Worm (Caenorhabditis elegans): ENCODE data around the gene C08F11.7.

The C08F11.7 gene

DNA sequence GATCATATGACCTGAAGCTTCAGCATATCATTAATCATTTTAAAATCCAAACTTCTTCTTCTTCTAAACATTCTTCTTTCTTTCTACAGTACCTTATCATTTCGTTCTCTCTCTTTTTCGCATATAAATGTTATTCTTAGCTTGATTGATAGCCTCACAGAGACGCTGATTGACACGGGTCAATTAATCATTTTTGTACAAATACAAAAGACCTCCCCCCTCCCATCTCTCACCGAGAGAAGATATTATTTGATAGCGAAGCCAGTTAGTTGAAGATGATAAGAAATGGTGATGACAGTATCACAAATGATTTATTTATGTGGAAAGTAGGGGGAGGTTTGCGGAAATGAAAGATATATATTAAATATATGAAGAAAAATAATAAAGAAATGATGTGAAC, 45.7 kb downstream of the C08F11.7 start:
- TF ChIP-seq tra-1 (GFP tag; IDR thresholded peaks at IDR 0.05) (peak; percentile 86; the same call in 1 of the 2 replicates), hif-1 (tag; optimal IDR thresholded peaks at IDR 0.05) (no peak), mdl-1 (tag; optimal IDR thresholded peaks at IDR 0.05) (peak in 1 of 2 experiments; percentile 45), hlh-30 (tag; optimal IDR thresholded peaks at IDR 0.05; ENCODE audit: insufficient read depth) (peak; percentile 62), spr-1 (tag; optimal IDR thresholded peaks at IDR 0.05) (no peak), cey-2 (tag; optimal IDR thresholded peaks at IDR 0.05; ENCODE audit: borderline replicate concordance, insufficient read depth) (peak; percentile 95), nhr-28 (tag; optimal IDR thresholded peaks at IDR 0.05) (peak; percentile 81), ceh-20 (GFP tag; IDR thresholded peaks at IDR 0.05) (peak; percentile 94), tag-97 (GFP tag; IDR thresholded peaks at IDR 0.05) (no peak), unc-62 (GFP tag; optimal IDR thresholded peaks at IDR 0.05 in 1 of 2) (peak in 1 of 2 experiments; percentile 97), unc-62 (tag; optimal IDR thresholded peaks at IDR 0.05) (no peak)

DNA sequence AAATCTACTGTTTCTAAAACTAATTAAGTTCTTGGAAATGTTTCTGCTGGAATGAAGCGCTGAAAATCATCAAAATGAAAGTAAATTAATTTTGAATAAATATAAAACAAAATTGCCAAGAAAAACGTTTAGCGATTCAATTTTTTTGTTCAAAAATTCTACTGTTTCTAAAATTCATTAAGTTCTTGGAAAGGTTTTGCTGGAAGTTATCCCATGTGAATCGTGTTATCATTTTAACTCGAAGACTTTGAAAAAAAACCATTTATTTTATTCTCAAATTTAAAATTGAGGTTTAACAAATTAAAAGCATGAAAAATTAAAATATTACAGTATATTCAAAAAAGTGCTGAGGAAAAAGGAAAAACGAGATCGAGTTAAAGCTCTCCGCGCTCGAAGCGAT, 47.8 kb downstream of the C08F11.7 start:
- TF ChIP-seq nhr-102 (tag; optimal IDR thresholded peaks at IDR 0.05) (no peak), snpc-1.2 (GFP tag; IDR thresholded peaks at IDR 0.05) (peak; percentile 18; the same call in 1 of the 2 replicates), hmg-1.1 (GFP tag; IDR thresholded peaks at IDR 0.05) (no peak)

DNA sequence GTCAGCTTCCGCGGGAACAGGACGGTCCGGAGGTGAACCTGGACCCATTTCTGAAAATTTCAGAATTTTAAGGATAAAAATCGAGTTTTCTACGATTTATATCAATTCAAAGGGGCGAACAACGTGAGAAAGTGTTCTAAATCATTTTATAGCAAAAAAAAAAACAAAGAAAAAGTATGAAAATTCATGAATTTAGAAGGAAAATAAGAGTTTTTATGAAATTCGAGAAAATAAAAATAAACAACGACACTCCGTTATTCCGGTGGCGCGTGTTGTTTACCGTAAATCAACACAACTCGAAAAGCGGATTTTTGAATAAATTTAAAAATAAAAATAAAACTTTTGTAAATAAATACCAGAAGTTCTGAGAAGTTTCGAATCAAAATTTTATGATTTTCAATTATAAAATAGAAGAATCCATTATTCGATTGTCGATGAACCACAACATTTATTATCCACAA, 49.9 kb downstream of the C08F11.7 start, which contains the start of gene nyn-1:
TSS of gene nyn-1 (minus strand) at position 51 of the 461 bp plus-strand sequence.
- TF ChIP-seq F44E2.7 (GFP tag; IDR thresholded peaks at IDR 0.05) (no peak), daf-8 (GFP tag; IDR thresholded peaks at IDR 0.05) (no peak), ceh-20 (GFP tag; IDR thresholded peaks at IDR 0.05) (no peak), F37D6.2 (tag; optimal IDR thresholded peaks at IDR 0.05) (no peak), lin-29 (GFP tag; IDR thresholded peaks at IDR 0.05) (no peak), T26A8.4 (GFP tag; IDR thresholded peaks at IDR 0.05) (no peak), hlh-11 (tag; optimal IDR thresholded peaks at IDR 0.05) (no peak), jun-1 (tag; optimal IDR thresholded peaks at IDR 0.05) (no peak), Y75B8A.6 (GFP tag; IDR thresholded peaks at IDR 0.05) (no peak), nhr-102 (tag; optimal IDR thresholded peaks at IDR 0.05) (no peak), Y48G9A.11 (GFP tag; IDR thresholded peaks at IDR 0.05) (peak; percentile 100), R02D3.7 (tag; optimal IDR thresholded peaks at IDR 0.05) (peak; percentile 37), snpc-1.2 (GFP tag; IDR thresholded peaks at IDR 0.05) (peak; percentile 76), hmg-1.1 (GFP tag; IDR thresholded peaks at IDR 0.05) (no peak), ztf-7 (tag; optimal IDR thresholded peaks at IDR 0.05) (no peak)

DNA sequence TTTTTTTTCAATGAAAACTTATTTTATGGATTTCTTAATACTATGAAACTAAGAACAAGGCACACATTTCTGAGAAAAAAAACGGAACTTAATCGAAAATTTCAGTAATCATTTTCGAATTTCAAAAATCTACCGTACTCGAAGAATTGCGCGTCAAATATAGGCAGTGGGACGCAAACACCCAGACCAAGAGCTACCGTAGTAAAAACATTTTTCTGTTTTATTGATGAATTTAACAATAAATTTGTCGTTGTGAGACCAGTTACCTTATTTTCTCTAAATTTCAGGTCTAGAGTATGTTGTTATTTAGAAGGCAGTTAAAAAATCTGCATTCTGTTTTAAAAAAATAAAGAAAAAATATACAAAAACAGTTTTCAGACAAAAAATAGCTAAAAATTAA, 50.6 kb downstream of the C08F11.7 start:
- no peak for TF ChIP-seq cey-2 (tag; optimal IDR thresholded peaks at IDR 0.05; ENCODE audit: borderline replicate concordance, insufficient read depth)
- peak; percentile 78 for TF ChIP-seq snpc-1.2 (GFP tag; IDR thresholded peaks at IDR 0.05)
- TF ChIP-seq hmg-1.1 (GFP tag; IDR thresholded peaks at IDR 0.05): no peak
- no peak for TF ChIP-seq ZK546.5 (tag; optimal IDR thresholded peaks at IDR 0.05)
- TF ChIP-seq pqm-1 (tag; optimal IDR thresholded peaks at IDR 0.05): no peak
- no peak for TF ChIP-seq egl-43 (GFP tag; IDR thresholded peaks at IDR 0.05)
- TF ChIP-seq Y48G9A.11 (GFP tag; IDR thresholded peaks at IDR 0.05): peak; percentile 70
- no peak for TF ChIP-seq tra-1 (GFP tag; IDR thresholded peaks at IDR 0.05)
- TF ChIP-seq lin-15B (tag; optimal IDR thresholded peaks at IDR 0.05): no peak

Data from whole organism, L4 larva.